Fruit fly (Drosophila melanogaster) whole organism, pupa: ENCODE measurements around the gene Cad74A.
A peak's percentile ranks its signal among the peaks of the same experiment; 100 is the strongest.

Source experiments
- CG10348 ChIP-seq: fragments of 200-800 bp; sonication (Bioruptor generic); IDR thresholded peaks from 2 replicates; pipeline ENCODE4 v1.3.6; 2022; ENCODE audit warnings: missing biosample characterization, missing genetic modification characterization
- CG12605 ChIP-seq: fragments of 200-800 bp; sonication (Bioruptor generic); IDR thresholded peaks from 2 replicates; pipeline ENCODE4 v1.3.6; 2022; ENCODE audit warnings: missing biosample characterization, missing genetic modification characterization
- CG13204 ChIP-seq: fragments of 200-800 bp; sonication (Bioruptor generic); optimal IDR thresholded peaks from 2 replicates; lab custom pipeline; 2018; ENCODE audit warnings: missing biosample characterization, mild to moderate bottlenecking, missing genetic modification characterization, moderate library complexity
- CG14655 ChIP-seq: fragments of 200-800 bp; sonication (Bioruptor generic); optimal IDR thresholded peaks from 3 replicates; lab custom pipeline; 2017; ENCODE audit warnings: mild to moderate bottlenecking, missing biosample characterization, missing genetic modification reagents, missing genetic modification characterization
- CG15710 ChIP-seq: fragments of 200-800 bp; sonication (Bioruptor generic); optimal IDR thresholded peaks from 2 replicates; lab custom pipeline; 2018; ENCODE audit warnings: missing biosample characterization, mild to moderate bottlenecking, missing genetic modification characterization, moderate library complexity
- CG17806 ChIP-seq: fragments of 200-800 bp; sonication (Bioruptor generic); optimal IDR thresholded peaks from 2 replicates; lab custom pipeline; 2018; ENCODE audit warnings: missing biosample characterization, mild to moderate bottlenecking, missing genetic modification characterization, moderate library complexity
- CG32121 ChIP-seq: fragments of 200-800 bp; sonication (Bioruptor generic); IDR thresholded peaks from 2 replicates; pipeline ENCODE4 v1.3.6; 2022; ENCODE audit warnings: missing biosample characterization, missing genetic modification characterization
- CG34367 ChIP-seq: fragments of 200-800 bp; sonication (Bioruptor generic); optimal IDR thresholded peaks from 2 replicates; lab custom pipeline; 2018; ENCODE audit warnings: missing biosample characterization, mild to moderate bottlenecking, missing genetic modification characterization
- CG4496 ChIP-seq: fragments of 200-800 bp; sonication (Bioruptor generic); IDR thresholded peaks from 3 replicates; pipeline ENCODE4 v1.3.6; 2022; ENCODE audit warnings: missing biosample characterization, missing genetic modification characterization
- CG8159 ChIP-seq: fragments of 200-800 bp; sonication (Bioruptor generic); optimal IDR thresholded peaks from 3 replicates; lab custom pipeline; 2018; ENCODE audit warnings: missing biosample characterization, mild to moderate bottlenecking, missing genetic modification characterization, moderate library complexity
- CG8301 ChIP-seq: fragments of 200-800 bp; sonication (Bioruptor generic); optimal IDR thresholded peaks from 2 replicates; lab custom pipeline; 2018; ENCODE audit warnings: missing biosample characterization, mild to moderate bottlenecking, missing genetic modification characterization
- CG9948 ChIP-seq: fragments of 200-800 bp; sonication (Bioruptor generic); optimal IDR thresholded peaks from 2 replicates; lab custom pipeline; 2018; ENCODE audit warnings: missing biosample characterization, mild to moderate bottlenecking, missing genetic modification characterization, moderate library complexity
- D1 ChIP-seq: fragments of 200-800 bp; sonication (Bioruptor generic); optimal IDR thresholded peaks from 2 replicates; lab custom pipeline; 2018; ENCODE audit warnings: missing biosample characterization, mild to moderate bottlenecking, missing genetic modification characterization, moderate library complexity
- EcR ChIP-seq: fragments of 200-800 bp; sonication (Bioruptor generic); optimal IDR thresholded peaks from 3 replicates; lab custom pipeline; 2019; ENCODE audit warnings: missing biosample characterization, missing genetic modification characterization, mild to moderate bottlenecking, moderate library complexity, missing genetic modification reagents
- Ets98B ChIP-seq: fragments of 200-800 bp; sonication (Bioruptor generic); IDR thresholded peaks from 2 replicates; pipeline ENCODE4 v1.3.6; 2022; ENCODE audit warnings: missing biosample characterization, missing genetic modification characterization
- Pif1A ChIP-seq: fragments of 200-800 bp; sonication (Bioruptor generic); optimal IDR thresholded peaks from 3 replicates; lab custom pipeline; 2016; ENCODE audit warnings: missing biosample characterization, missing genetic modification characterization
- Pif1B ChIP-seq: fragments of 200-800 bp; sonication (Bioruptor generic); optimal IDR thresholded peaks from 3 replicates; lab custom pipeline; 2016; ENCODE audit warnings: missing biosample characterization, missing genetic modification characterization
- Snoo ChIP-seq: fragments of 200-800 bp; sonication (Bioruptor generic); optimal IDR thresholded peaks from 3 replicates; lab custom pipeline; 2017; ENCODE audit warnings: missing biosample characterization, mild to moderate bottlenecking, missing genetic modification characterization, inconsistent platforms
- fd96Ca ChIP-seq: fragments of 200-800 bp; sonication (Bioruptor generic); IDR thresholded peaks from 3 replicates; pipeline ENCODE4 v1.3.6; 2022; ENCODE audit warnings: missing biosample characterization, missing genetic modification characterization
- gl ChIP-seq: fragments of 200-800 bp; sonication (Bioruptor generic); optimal IDR thresholded peaks from 2 replicates; lab custom pipeline; 2018; ENCODE audit warnings: missing biosample characterization, mild to moderate bottlenecking, missing genetic modification characterization
- rn ChIP-seq: fragments of 200-800 bp; sonication (Bioruptor generic); IDR thresholded peaks from 2 replicates; pipeline ENCODE4 v1.3.6; 2022; ENCODE audit warnings: missing biosample characterization, missing genetic modification characterization

The Cad74A gene

dm6 chr3L:17344596-17344995 lies 34.7 kb downstream of the Cad74A start, which contains the start of gene brv2:
Gene brv2, minus strand, starts transcription at chr3L:17344696.
- TF ChIP-seq CG17806 (no peak), CG8301 (no peak), Snoo (tag; lab: Kevin White, UChicago) (no peak), Ets98B (no peak), gl (tag; lab: Kevin White, UChicago) (no peak), CG14655 (GFP tag; lab: Kevin White, UChicago) (no peak), Pif1B (GFP tag; lab: Kevin White, UChicago) (no peak), CG15710 (tag; lab: Kevin White, UChicago) (no peak), CG4496 (GFP tag; lab: Robert Waterston, UW) (no peak), CG34367 (tag; lab: Kevin White, UChicago) (no peak), EcR (no peak)

dm6 chr3L:17341216-17341615 lies 38.1 kb downstream of the Cad74A start, which contains the start of gene CG13727:
Gene CG13727, minus strand, starts transcription at chr3L:17341316.
- TF ChIP-seq CG10348 (no peak), CG15710 (tag; lab: Kevin White, UChicago) (no peak), EcR (no peak), CG12605 (GFP tag; lab: Robert Waterston, UW) (no peak), CG17806 (no peak), CG13204 (GFP tag; lab: Kevin White, UChicago) (no peak), Pif1A (GFP tag; lab: Kevin White, UChicago) (no peak), Pif1B (GFP tag; lab: Kevin White, UChicago) (no peak), fd96Ca (no peak), CG14655 (GFP tag; lab: Kevin White, UChicago) (no peak), rn (GFP tag; lab: Robert Waterston, UW) (no peak), CG4496 (GFP tag; lab: Robert Waterston, UW) (no peak), CG32121 (GFP tag; lab: Robert Waterston, UW) (no peak), Snoo (tag; lab: Kevin White, UChicago) (no peak), gl (tag; lab: Kevin White, UChicago) (no peak), Ets98B (no peak), CG8159 (tag; lab: Kevin White, UChicago) (no peak), D1 (tag; lab: Kevin White, UChicago) (no peak)

dm6 chr3L:17339756-17340155 lies 39.6 kb downstream of the Cad74A start:
- TF ChIP-seq CG10348 (no peak), CG14655 (GFP tag; lab: Kevin White, UChicago) (no peak), CG13204 (GFP tag; lab: Kevin White, UChicago) (no peak), CG4496 (GFP tag; lab: Robert Waterston, UW) (no peak), CG15710 (tag; lab: Kevin White, UChicago) (no peak), CG17806 (no peak), CG9948 (tag; lab: Kevin White, UChicago) (no peak), CG8301 (no peak), EcR (no peak), CG34367 (tag; lab: Kevin White, UChicago) (no peak), D1 (tag; lab: Kevin White, UChicago) (no peak), fd96Ca (no peak), Pif1A (GFP tag; lab: Kevin White, UChicago) (no peak), CG32121 (GFP tag; lab: Robert Waterston, UW) (no peak), rn (GFP tag; lab: Robert Waterston, UW) (no peak), Pif1B (GFP tag; lab: Kevin White, UChicago) (no peak), CG8159 (tag; lab: Kevin White, UChicago) (no peak), gl (tag; lab: Kevin White, UChicago) (no peak)
- TF ChIP-seq, all 21 proteins: peak for 0

dm6 chr3L:17339122-17339521 lies 40.2 kb downstream of the Cad74A start, which contains the start of gene CG6479:
Gene CG6479, minus strand, starts transcription at chr3L:17339262.
- TF ChIP-seq D1 (tag; lab: Kevin White, UChicago) (peak; percentile 63), CG14655 (GFP tag; lab: Kevin White, UChicago) (no peak), CG8301 (no peak)

- TF ChIP-seq CG14655 (GFP tag; lab: Kevin White, UChicago), result no peak
- TF ChIP-seq CG9948 (tag; lab: Kevin White, UChicago), result no peak
- TF ChIP-seq, all 21 proteins: peak for 0
These were observed 50.3 kb downstream of the Cad74A start, which contains the start of gene Or74a for dm6 chr3L:17329069-17329468. Gene Or74a, minus strand, starts transcription at chr3L:17329169.

- TF ChIP-seq CG12605 (GFP tag; lab: Robert Waterston, UW), result no peak
- no peak for TF ChIP-seq CG15710 (tag; lab: Kevin White, UChicago)
- TF ChIP-seq fd96Ca, result no peak
- no peak for TF ChIP-seq CG17806
- no peak for TF ChIP-seq CG9948 (tag; lab: Kevin White, UChicago)
- no peak for TF ChIP-seq gl (tag; lab: Kevin White, UChicago)
- no peak for TF ChIP-seq CG13204 (GFP tag; lab: Kevin White, UChicago)
- no peak for TF ChIP-seq CG32121 (GFP tag; lab: Robert Waterston, UW)
- TF ChIP-seq Pif1B (GFP tag; lab: Kevin White, UChicago), result no peak
These were observed 53.9 kb downstream of the Cad74A start, which contains the start of gene CG13725 for dm6 chr3L:17325418-17325817. Gene CG13725, minus strand, starts transcription at chr3L:17325518.

- TF ChIP-seq D1 (tag; lab: Kevin White, UChicago), result no peak
- TF ChIP-seq gl (tag; lab: Kevin White, UChicago), result no peak
- TF ChIP-seq Ets98B, result no peak
- no peak for TF ChIP-seq CG17806
- no peak for TF ChIP-seq CG8159 (tag; lab: Kevin White, UChicago)
- TF ChIP-seq CG4496 (GFP tag; lab: Robert Waterston, UW), result no peak
- no peak for TF ChIP-seq CG32121 (GFP tag; lab: Robert Waterston, UW)
- no peak for TF ChIP-seq rn (GFP tag; lab: Robert Waterston, UW)
- no peak for TF ChIP-seq CG9948 (tag; lab: Kevin White, UChicago)
These were observed 56.8 kb downstream of the Cad74A start, which contains the start of gene CG13724 for dm6 chr3L:17322541-17322940. Gene CG13724, plus strand, starts transcription at chr3L:17322841.
